Worm (Caenorhabditis elegans): ENCODE measurements around the gene F23D12.1.

F23D12.1 gene

ce11 chrX:14460412-14460811, 32.5 kb upstream of the F23D12.1 start, which contains the start of gene Y66C5A.2:
Gene Y66C5A.2 (plus strand): TSS chrX:14460712.
- no peak for TF ChIP-seq mdl-1 (tag; optimal IDR thresholded peaks at IDR 0.05)
- no peak for TF ChIP-seq nhr-12 (tag; optimal IDR thresholded peaks at IDR 0.05)

- TF ChIP-seq daf-12 (tag; optimal IDR thresholded peaks at IDR 0.05) (no peak), elt-3 (tag; optimal IDR thresholded peaks at IDR 0.05) (no peak), nhr-23 (tag; optimal IDR thresholded peaks at IDR 0.05) (no peak), pqm-1 (tag; optimal IDR thresholded peaks at IDR 0.05) (no peak), nhr-12 (tag; optimal IDR thresholded peaks at IDR 0.05) (no peak), nfya-1 (tag; optimal IDR thresholded peaks at IDR 0.05; ENCODE audit: insufficient read depth) (no peak), snpc-4 (tag; optimal IDR thresholded peaks at IDR 0.05) (no peak), zag-1 (tag; optimal IDR thresholded peaks at IDR 0.05) (no peak), R02D3.7 (tag; optimal IDR thresholded peaks at IDR 0.05) (no peak)
Observed at ce11 chrX:14455419-14455818, 27.5 kb upstream of the F23D12.1 start, which contains the start of gene Y66C5A.1. Gene Y66C5A.1 (minus strand): TSS chrX:14455519.

ce11 chrX:14453735-14454134, 25.8 kb upstream of the F23D12.1 start, which contains the start of gene F23D12.7:
Gene F23D12.7 (minus strand): TSS chrX:14453835.
- TF ChIP-seq ceh-16 (tag; optimal IDR thresholded peaks at IDR 0.05), result no peak
- no peak for TF ChIP-seq nhr-67 (tag; optimal IDR thresholded peaks at IDR 0.05)
- TF ChIP-seq snpc-4 (tag; optimal IDR thresholded peaks at IDR 0.05), result no peak
- no peak for TF ChIP-seq unc-62 (GFP tag; optimal IDR thresholded peaks at IDR 0.05)
- TF ChIP-seq daf-12 (tag; optimal IDR thresholded peaks at IDR 0.05), result no peak
- TF ChIP-seq tbx-2 (tag; optimal IDR thresholded peaks at IDR 0.05), result no peak
- no peak for TF ChIP-seq ztf-4 (tag; optimal IDR thresholded peaks at IDR 0.05)
- no peak for TF ChIP-seq nhr-25 (tag; optimal IDR thresholded peaks at IDR 0.05)
- no peak for TF ChIP-seq fkh-10 (GFP tag; optimal IDR thresholded peaks at IDR 0.05)
- no peak for TF ChIP-seq sea-2 (GFP tag; optimal IDR thresholded peaks at IDR 0.05)

- TF ChIP-seq nhr-43 (tag; optimal IDR thresholded peaks at IDR 0.05; ENCODE audit: poor library complexity, severe bottlenecking) (no peak), nfya-1 (tag; optimal IDR thresholded peaks at IDR 0.05; ENCODE audit: insufficient read depth) (no peak)
Observed at ce11 chrX:14447910-14448309, 20.0 kb upstream of the F23D12.1 start, which contains the start of gene jmjd-3.2. Gene jmjd-3.2 (plus strand): TSS chrX:14448210.

- TF ChIP-seq elt-3 (tag; optimal IDR thresholded peaks at IDR 0.05) (no peak), mdl-1 (tag; optimal IDR thresholded peaks at IDR 0.05) (no peak), elt-2 (tag; optimal IDR thresholded peaks at IDR 0.05) (no peak), lin-15B (tag; optimal IDR thresholded peaks at IDR 0.05) (no peak), ztf-11 (tag; optimal IDR thresholded peaks at IDR 0.05) (no peak), nhr-23 (tag; optimal IDR thresholded peaks at IDR 0.05) (no peak), ZK546.5 (tag; optimal IDR thresholded peaks at IDR 0.05) (no peak), ceh-16 (tag; optimal IDR thresholded peaks at IDR 0.05) (no peak), unc-62 (GFP tag; optimal IDR thresholded peaks at IDR 0.05) (no peak), ama-1 (optimal IDR thresholded peaks at IDR 0.05) (no peak), hmg-11 (tag; optimal IDR thresholded peaks at IDR 0.05) (no peak), fos-1 (tag; optimal IDR thresholded peaks at IDR 0.05) (no peak), egl-27 (tag; optimal IDR thresholded peaks at IDR 0.05) (no peak), zag-1 (tag; optimal IDR thresholded peaks at IDR 0.05) (no peak), nhr-77 (tag; optimal IDR thresholded peaks at IDR 0.05) (no peak)
Observed at ce11 chrX:14447498-14447897, 19.5 kb upstream of the F23D12.1 start.

- TF ChIP-seq nhr-43 (tag; optimal IDR thresholded peaks at IDR 0.05; ENCODE audit: poor library complexity, severe bottlenecking) (no peak), ztf-4 (tag; optimal IDR thresholded peaks at IDR 0.05) (no peak), unc-62 (GFP tag; optimal IDR thresholded peaks at IDR 0.05) (no peak), eor-1 (tag; optimal IDR thresholded peaks at IDR 0.05) (no peak), nhr-237 (tag; optimal IDR thresholded peaks at IDR 0.05) (no peak), fkh-2 (tag; optimal IDR thresholded peaks at IDR 0.05) (no peak)
Observed at ce11 chrX:14444701-14445100, 16.7 kb upstream of the F23D12.1 start, which contains the start of gene F23D12.4. Gene F23D12.4 (plus strand): TSS chrX:14445001.

Measured in whole organism, L3 larva.